Fruit fly (Drosophila melanogaster) whole organism, wandering third instar larva: ENCODE results near the gene TFAM.

Experiments
- Dfd ChIP-seq: fragments of >200 bp; optimal IDR thresholded peaks from 2 replicates; lab custom pipeline; 2017; ENCODE audit warnings: missing biosample characterization, missing genetic modification characterization
- OdsH ChIP-seq: fragments of 200-800 bp; sonication (Bioruptor generic); optimal IDR thresholded peaks from 2 replicates; lab custom pipeline; 2016; ENCODE audit warnings: missing biosample characterization, mild to moderate bottlenecking, missing genetic modification characterization
- Rel ChIP-seq, 2 experiments: fragments of 200-800 bp; sonication (Bioruptor generic) in 1 of 2; optimal IDR thresholded peaks; 2 replicates in 1 of 2; 3 replicates in 1 of 2; lab custom pipeline; 2016 to 2019; ENCODE audit warnings: mild to moderate bottlenecking in 2 of 2, missing biosample characterization in 2 of 2, missing genetic modification characterization in 2 of 2, moderate library complexity in 1 of 2
- br ChIP-seq: fragments of 200-800 bp; sonication (Bioruptor generic); optimal IDR thresholded peaks from 2 replicates; lab custom pipeline; 2016; ENCODE audit warnings: missing biosample characterization, missing genetic modification characterization
- dmrt93B ChIP-seq: fragments of 200-800 bp; sonication (Bioruptor generic); optimal IDR thresholded peaks from 2 replicates; lab custom pipeline; 2018; ENCODE audit warnings: missing biosample characterization, mild to moderate bottlenecking, missing genetic modification characterization
- dsf ChIP-seq: sonication (Bioruptor generic); optimal IDR thresholded peaks from 2 replicates; lab custom pipeline; 2016; ENCODE audit warnings: missing biosample characterization, missing genetic modification characterization, borderline replicate concordance
- h ChIP-seq: fragments of 200-800 bp; sonication (Bioruptor generic); optimal IDR thresholded peaks from 3 replicates; lab custom pipeline; 2016; ENCODE audit warnings: missing biosample characterization, mild to moderate bottlenecking, missing genetic modification characterization
- lola ChIP-seq: fragments of >200 bp; optimal IDR thresholded peaks from 2 replicates; lab custom pipeline; 2017; ENCODE audit warnings: missing biosample characterization, missing genetic modification characterization
- pan ChIP-seq: fragments of >200 bp; optimal IDR thresholded peaks from 2 replicates; lab custom pipeline; 2017
- psq ChIP-seq: fragments of 200-800 bp; sonication (Bioruptor generic); optimal IDR thresholded peaks from 3 replicates; lab custom pipeline; 2017; ENCODE audit warnings: missing biosample characterization, mild to moderate bottlenecking, missing genetic modification characterization, moderate library complexity
- sv ChIP-seq: fragments of 200-800 bp; sonication (Bioruptor generic); optimal IDR thresholded peaks from 3 replicates; lab custom pipeline; 2016; ENCODE audit warnings: missing biosample characterization, missing genetic modification characterization
- usp ChIP-seq: fragments of >200 bp; optimal IDR thresholded peaks from 2 replicates; lab custom pipeline; 2017; ENCODE audit warnings: missing biosample characterization, missing genetic modification characterization

- TF ChIP-seq dmrt93B (GFP tag; lab: Kevin White, UChicago): no peak
- no peak for TF ChIP-seq pan (lab: Kevin White, UChicago)
- TF ChIP-seq dsf (GFP tag; lab: Kevin White, UChicago): no peak
- TF ChIP-seq Rel (GFP tag; optimal IDR thresholded peaks at IDR 0.05; lab: Kevin White, UChicago): no peak
- no peak for TF ChIP-seq Rel (tag; optimal IDR thresholded peaks at IDR 0.05; lab: Kevin White, UChicago)
- no peak for TF ChIP-seq lola (GFP tag; lab: Kevin White, UChicago)
- no peak for TF ChIP-seq sv (GFP tag; lab: Kevin White, UChicago)
- TF ChIP-seq OdsH: no peak
- TF ChIP-seq psq (GFP tag; lab: Kevin White, UChicago): no peak
- TF ChIP-seq h (GFP tag; lab: Kevin White, UChicago): no peak
- no peak for TF ChIP-seq br (GFP tag; lab: Kevin White, UChicago)
- no peak for TF ChIP-seq Dfd
- TF ChIP-seq usp (GFP tag; lab: Kevin White, UChicago): no peak
These were observed 33.1 kb downstream of the TFAM start for dm6 chr3R:20543719-20544118.
